Fruit fly (Drosophila melanogaster) whole organism, embryonic: ENCODE results near the gene Srp14.

Experiments used
- CG11695 ChIP-seq: fragments of 200-800 bp; sonication (Bioruptor generic); IDR thresholded peaks from 3 replicates; pipeline ENCODE4 v1.3.6; 2022; ENCODE audit warnings: missing biosample characterization, missing genetic modification characterization
- CG13287 ChIP-seq: fragments of 200-800 bp; sonication (Bioruptor generic); IDR thresholded peaks from 2 replicates; pipeline ENCODE4 v1.3.6; 2022; ENCODE audit warnings: missing biosample characterization, missing genetic modification characterization; ENCODE audit not compliant: partially characterized antibody
- CG13775 ChIP-seq: fragments of 200-800 bp; sonication (Bioruptor generic); optimal IDR thresholded peaks from 3 replicates; lab custom pipeline; 2017; ENCODE audit warnings: missing biosample characterization, mild to moderate bottlenecking, missing genetic modification characterization
- CG13894 ChIP-seq: fragments of 200-800 bp; sonication (Bioruptor generic); optimal IDR thresholded peaks from 3 replicates; lab custom pipeline; 2018; ENCODE audit warnings: missing biosample characterization, mild to moderate bottlenecking, missing genetic modification characterization, moderate library complexity
- CG18764 ChIP-seq: fragments of 200-800 bp; sonication (Bioruptor generic); optimal IDR thresholded peaks from 3 replicates; lab custom pipeline; 2016; ENCODE audit warnings: missing biosample characterization, missing genetic modification characterization
- CG2129 ChIP-seq: fragments of 200-800 bp; sonication (Bioruptor generic); IDR thresholded peaks from 2 replicates; pipeline ENCODE4 v1.3.6; 2022; ENCODE audit warnings: missing biosample characterization, missing genetic modification characterization; ENCODE audit not compliant: partially characterized antibody
- CG3065 ChIP-seq: fragments of 200-800 bp; sonication (Bioruptor generic); optimal IDR thresholded peaks from 2 replicates; lab custom pipeline; 2016; ENCODE audit warnings: missing biosample characterization, missing genetic modification characterization
- CG6689 ChIP-seq: fragments of 200-800 bp; sonication (Bioruptor generic); IDR thresholded peaks from 2 replicates; pipeline ENCODE4 v1.3.6; 2022; ENCODE audit warnings: missing biosample characterization, missing genetic modification characterization
- CG6813 ChIP-seq: fragments of 200-800 bp; sonication (Bioruptor generic); optimal IDR thresholded peaks from 2 replicates; lab custom pipeline; 2017; ENCODE audit warnings: missing biosample characterization, missing genetic modification characterization, mild to moderate bottlenecking, moderate library complexity, missing genetic modification reagents
- CG7372 ChIP-seq: fragments of 200-800 bp; sonication (Bioruptor generic); IDR thresholded peaks from 2 replicates; pipeline ENCODE4 v1.3.6; 2022; ENCODE audit warnings: missing biosample characterization, missing genetic modification characterization
- CG7745 ChIP-seq: fragments of 200-800 bp; sonication (Bioruptor generic); optimal IDR thresholded peaks from 2 replicates; lab custom pipeline; 2018; ENCODE audit warnings: missing biosample characterization, mild to moderate bottlenecking, missing genetic modification characterization, moderate library complexity
- CG9437 ChIP-seq: fragments of 200-800 bp; sonication (Bioruptor generic); optimal IDR thresholded peaks from 2 replicates; lab custom pipeline; 2018; ENCODE audit warnings: missing biosample characterization, mild to moderate bottlenecking, missing genetic modification characterization
- CoRest ChIP-seq: fragments of 200-800 bp; sonication (Bioruptor generic); optimal IDR thresholded peaks from 3 replicates; lab custom pipeline; 2018; ENCODE audit warnings: missing biosample characterization, mild to moderate bottlenecking, missing genetic modification characterization, moderate library complexity
- Deaf1 ChIP-seq: fragments of 200-800 bp; optimal IDR thresholded peaks from 3 replicates; lab custom pipeline; 2019; ENCODE audit warnings: missing biosample characterization, mild to moderate bottlenecking, missing genetic modification characterization, moderate library complexity
- Fer1 ChIP-seq: fragments of 200-800 bp; sonication (Bioruptor generic); optimal IDR thresholded peaks from 2 replicates; lab custom pipeline; 2017; ENCODE audit warnings: missing biosample characterization, mild to moderate bottlenecking, missing genetic modification characterization
- H15 ChIP-seq: fragments of 200-800 bp; sonication (Bioruptor generic); IDR thresholded peaks from 3 replicates; pipeline ENCODE4 v1.3.6; 2022; ENCODE audit warnings: missing biosample characterization, missing genetic modification characterization
- MESR4 ChIP-seq: fragments of 200-800 bp; sonication (Bioruptor generic); optimal IDR thresholded peaks from 2 replicates; lab custom pipeline; 2018; ENCODE audit warnings: missing biosample characterization, mild to moderate bottlenecking, missing genetic modification characterization, moderate library complexity
- Pdp1 ChIP-seq, 2 experiments: fragments of 200-800 bp; sonication (Bioruptor generic); optimal IDR thresholded peaks; 3 replicates each; lab custom pipeline; 2016; ENCODE audit warnings: missing biosample characterization in 2 of 2, missing genetic modification characterization in 2 of 2, mild to moderate bottlenecking in 1 of 2, moderate library complexity in 1 of 2
- Ravus ChIP-seq: fragments of 200-800 bp; sonication (Bioruptor generic); IDR thresholded peaks from 2 replicates; pipeline ENCODE4 v1.3.6; 2022; ENCODE audit warnings: missing biosample characterization, missing genetic modification characterization
- Trl ChIP-seq, 3 experiments: fragments of >200 bp in 2 of 3; fragments of 200-800 bp in 1 of 3; sonication (Bioruptor generic) in 1 of 3; optimal IDR thresholded peaks; 2 replicates in 1 of 3; 3 replicates in 2 of 3; lab custom pipeline; 2016 to 2017; ENCODE audit warnings: missing biosample characterization in 1 of 3, missing genetic modification characterization in 1 of 3
- Usf ChIP-seq: fragments of 200-800 bp; sonication (Bioruptor generic); optimal IDR thresholded peaks from 2 replicates; lab custom pipeline; 2017; ENCODE audit warnings: missing genotype, missing biosample characterization, missing genetic modification characterization
- amos ChIP-seq: fragments of 200-800 bp; sonication (Bioruptor generic); IDR thresholded peaks from 2 replicates; pipeline ENCODE4 v1.3.6; 2022; ENCODE audit warnings: missing biosample characterization, missing genetic modification characterization; ENCODE audit not compliant: partially characterized antibody
- aop ChIP-seq: fragments of 200-800 bp; sonication (Bioruptor generic); IDR thresholded peaks from 2 replicates; pipeline ENCODE4 v1.3.6; 2022; ENCODE audit warnings: missing biosample characterization, missing genetic modification characterization
- ase ChIP-seq: fragments of 200-800 bp; sonication (Bioruptor generic); IDR thresholded peaks from 3 replicates; pipeline ENCODE4 v1.3.6; 2022; ENCODE audit warnings: missing biosample characterization, missing genetic modification characterization
- cato ChIP-seq: fragments of 200-800 bp; sonication (Bioruptor generic); optimal IDR thresholded peaks from 2 replicates; lab custom pipeline; 2016; ENCODE audit warnings: missing biosample characterization, missing genetic modification characterization, borderline replicate concordance
- dpn ChIP-seq, 2 experiments: fragments of 200-800 bp; sonication (Bioruptor generic); optimal IDR thresholded peaks; 3 replicates each; lab custom pipeline; 2016; ENCODE audit warnings: missing biosample characterization in 2 of 2, missing genetic modification characterization in 2 of 2
- ems ChIP-seq: fragments of 200-800 bp; sonication (Bioruptor generic); optimal IDR thresholded peaks from 3 replicates; lab custom pipeline; 2016; ENCODE audit warnings: missing biosample characterization, missing genetic modification characterization
- eve ChIP-seq, 2 experiments: fragments of >200 bp; optimal IDR thresholded peaks; 2 replicates each; lab custom pipeline; 2017; ENCODE audit warnings: missing biosample characterization in 2 of 2, missing genetic modification characterization in 2 of 2
- fu2 ChIP-seq: fragments of 200-800 bp; sonication (Bioruptor generic); optimal IDR thresholded peaks from 2 replicates; lab custom pipeline; 2016; ENCODE audit warnings: missing biosample characterization, missing genetic modification characterization
- gfzf ChIP-seq: fragments of 200-800 bp; sonication (Bioruptor generic); optimal IDR thresholded peaks from 2 replicates; lab custom pipeline; 2016; ENCODE audit warnings: missing biosample characterization, mild to moderate bottlenecking, missing genetic modification characterization, moderate library complexity
- grau ChIP-seq: fragments of 200-800 bp; optimal IDR thresholded peaks from 3 replicates; lab custom pipeline; 2019; ENCODE audit warnings: missing biosample characterization, mild to moderate bottlenecking, missing genetic modification characterization, moderate library complexity
- grn ChIP-seq: fragments of 200-800 bp; sonication (Bioruptor generic); optimal IDR thresholded peaks from 3 replicates; lab custom pipeline; 2017; ENCODE audit warnings: missing biosample characterization, missing genetic modification characterization
- gt ChIP-seq: fragments of 200-800 bp; sonication (Bioruptor generic); IDR thresholded peaks from 2 replicates; pipeline ENCODE4 v1.3.6; 2022; ENCODE audit warnings: missing biosample characterization, missing genetic modification characterization
- jigr1 ChIP-seq: fragments of 200-800 bp; sonication (Bioruptor generic); IDR thresholded peaks from 3 replicates; pipeline ENCODE4 v1.3.6; 2022; ENCODE audit warnings: missing biosample characterization, missing genetic modification characterization
- lilli ChIP-seq: fragments of 200-800 bp; sonication (Bioruptor generic); optimal IDR thresholded peaks from 3 replicates; lab custom pipeline; 2016; ENCODE audit warnings: missing biosample characterization, missing genetic modification characterization
- lmd ChIP-seq: fragments of 200-800 bp; sonication (Bioruptor generic); IDR thresholded peaks from 2 replicates; pipeline ENCODE4 v1.3.6; 2022; ENCODE audit warnings: missing biosample characterization, missing genetic modification characterization
- lola ChIP-seq, 3 experiments: fragments of >200 bp in 2 of 3; fragments of 200-800 bp in 1 of 3; sonication (Bioruptor generic) in 1 of 3; optimal IDR thresholded peaks; 2 replicates each; lab custom pipeline; 2017 to 2019; ENCODE audit warnings: missing biosample characterization in 3 of 3, missing genetic modification characterization in 3 of 3, mild to moderate bottlenecking in 1 of 3, moderate library complexity in 1 of 3
- mam ChIP-seq: fragments of 200-800 bp; sonication (Bioruptor generic); optimal IDR thresholded peaks from 3 replicates; lab custom pipeline; 2016; ENCODE audit warnings: missing biosample characterization, missing genetic modification characterization
- mirr ChIP-seq: fragments of 200-800 bp; sonication (Bioruptor generic); optimal IDR thresholded peaks from 3 replicates; lab custom pipeline; 2018; ENCODE audit warnings: missing biosample characterization, mild to moderate bottlenecking, missing genetic modification characterization
- odd ChIP-seq: fragments of 200-800 bp; sonication (Bioruptor generic); optimal IDR thresholded peaks from 2 replicates; lab custom pipeline; 2017; ENCODE audit warnings: missing biosample characterization, mild to moderate bottlenecking, missing genetic modification characterization
- rib ChIP-seq: fragments of 200-800 bp; sonication (Bioruptor generic); IDR thresholded peaks from 2 replicates; pipeline ENCODE4 v1.3.6; 2022; ENCODE audit warnings: missing biosample characterization, missing genetic modification characterization
- row ChIP-seq: fragments of 200-800 bp; sonication (Bioruptor generic); IDR thresholded peaks from 3 replicates; pipeline ENCODE4 v1.3.6; 2022; ENCODE audit warnings: missing biosample characterization, missing genetic modification characterization
- sr ChIP-seq: fragments of 200-800 bp; sonication (Bioruptor generic); IDR thresholded peaks from 3 replicates; pipeline ENCODE4 v1.3.6; 2022; ENCODE audit warnings: missing biosample characterization, missing genetic modification characterization
- stc ChIP-seq: fragments of 200-800 bp; sonication (Bioruptor generic); IDR thresholded peaks from 2 replicates; pipeline ENCODE4 v1.3.6; 2022; ENCODE audit warnings: missing biosample characterization, missing genetic modification characterization
- stwl ChIP-seq: fragments of 200-800 bp; sonication (Bioruptor generic); optimal IDR thresholded peaks from 3 replicates; lab custom pipeline; 2018; ENCODE audit warnings: missing biosample characterization, mild to moderate bottlenecking, missing genetic modification characterization, moderate library complexity
- toy ChIP-seq: fragments of 200-800 bp; sonication (Bioruptor generic); IDR thresholded peaks from 2 replicates; pipeline ENCODE4 v1.3.6; 2022; ENCODE audit warnings: missing biosample characterization, missing genetic modification characterization
- z ChIP-seq: fragments of 200-800 bp; sonication (Bioruptor generic); IDR thresholded peaks from 3 replicates; pipeline ENCODE4 v1.3.6; 2022; ENCODE audit warnings: missing biosample characterization, missing genetic modification characterization
- zfh1 ChIP-seq: fragments of 200-800 bp; sonication (Bioruptor generic); IDR thresholded peaks from 3 replicates; pipeline ENCODE4 v1.3.6; 2022; ENCODE audit warnings: missing biosample characterization, missing genetic modification characterization

Srp14 gene

DNA sequence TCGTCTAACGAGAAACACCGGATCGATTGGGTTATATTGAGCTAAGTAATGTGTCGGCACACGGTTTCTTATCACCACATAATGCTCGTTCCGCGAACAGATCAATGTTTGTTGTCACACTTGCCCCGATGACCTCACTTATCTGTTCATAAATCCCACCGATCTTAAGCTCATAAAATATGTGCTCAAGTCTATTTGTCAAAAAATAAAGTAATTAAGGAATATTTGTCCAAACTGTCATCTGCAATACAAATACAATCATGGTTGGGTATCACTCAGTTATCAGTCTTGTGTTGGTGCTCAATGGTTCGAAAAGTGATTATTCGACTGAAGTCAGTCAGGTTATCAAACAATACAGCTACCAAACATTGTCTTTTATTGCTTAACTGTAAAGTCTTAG is 31.7 kb upstream of the Srp14 start (continued):
- TF ChIP-seq dpn (GFP tag; optimal IDR thresholded peaks at IDR 0.05; lab: Kevin White, UChicago) (no peak), Pdp1 (GFP tag; optimal IDR thresholded peaks at IDR 0.05; lab: Kevin White, UChicago) (peak in 1 of 2 experiments; percentile 41), lilli (no peak), CG13287 (GFP tag; lab: Robert Waterston, UW) (no peak), Deaf1 (tag; lab: Kevin White, UChicago) (no peak), CG7372 (GFP tag; lab: Robert Waterston, UW) (no peak), Trl (optimal IDR thresholded peaks at IDR 0.05; lab: Kevin White, UChicago) (no peak), Trl (GFP tag; optimal IDR thresholded peaks at IDR 0.05; lab: Kevin White, UChicago) (no peak), stwl (peak; percentile 19), sr (GFP tag; lab: Robert Waterston, UW) (no peak), fu2 (no peak), CG11695 (GFP tag; lab: Robert Waterston, UW) (no peak), cato (GFP tag; lab: Kevin White, UChicago) (no peak), odd (GFP tag; lab: Kevin White, UChicago) (peak; percentile 54), CG13894 (tag; lab: Kevin White, UChicago) (no peak), gfzf (GFP tag; lab: Kevin White, UChicago) (no peak), amos (GFP tag; lab: Robert Waterston, UW) (no peak), H15 (no peak), ems (no peak), CG9437 (no peak), CG18764 (GFP tag; lab: Kevin White, UChicago) (no peak), CG6689 (GFP tag; lab: Robert Waterston, UW) (no peak), mirr (GFP tag; lab: Kevin White, UChicago) (peak; percentile 71), gt (GFP tag; lab: Robert Waterston, UW) (no peak), mam (GFP tag; lab: Kevin White, UChicago) (no peak), Ravus (GFP tag; lab: Robert Waterston, UW) (no peak), z (no peak), lmd (no peak), stc (no peak), grn (GFP tag; lab: Kevin White, UChicago) (peak; percentile 28), eve (GFP tag; optimal IDR thresholded peaks at IDR 0.05; lab: Kevin White, UChicago) (peak in 1 of 2 experiments; percentile 2), aop (no peak), CG3065 (GFP tag; lab: Kevin White, UChicago) (no peak), zfh1 (GFP tag; lab: Robert Waterston, UW) (no peak), CoRest (tag; lab: Kevin White, UChicago) (no peak), CG13775 (no peak), rib (no peak), row (no peak), Usf (GFP tag; lab: Kevin White, UChicago) (no peak), MESR4 (GFP tag; lab: Kevin White, UChicago) (no peak), grau (no peak), toy (GFP tag; lab: Robert Waterston, UW) (no peak), CG6813 (GFP tag; lab: Kevin White, UChicago) (peak; percentile 38), lola (GFP tag; optimal IDR thresholded peaks at IDR 0.05; lab: Kevin White, UChicago) (peak in 1 of 3 experiments; percentile 35), CG2129 (GFP tag; lab: Robert Waterston, UW) (no peak), jigr1 (GFP tag; lab: Robert Waterston, UW) (no peak), CG7745 (tag; lab: Kevin White, UChicago) (peak; percentile 61), Fer1 (GFP tag; lab: Kevin White, UChicago) (no peak), ase (GFP tag; lab: Robert Waterston, UW) (no peak)
